Fruit fly (Drosophila melanogaster): ENCODE data around the gene iPLA2-VIA.

DNA sequence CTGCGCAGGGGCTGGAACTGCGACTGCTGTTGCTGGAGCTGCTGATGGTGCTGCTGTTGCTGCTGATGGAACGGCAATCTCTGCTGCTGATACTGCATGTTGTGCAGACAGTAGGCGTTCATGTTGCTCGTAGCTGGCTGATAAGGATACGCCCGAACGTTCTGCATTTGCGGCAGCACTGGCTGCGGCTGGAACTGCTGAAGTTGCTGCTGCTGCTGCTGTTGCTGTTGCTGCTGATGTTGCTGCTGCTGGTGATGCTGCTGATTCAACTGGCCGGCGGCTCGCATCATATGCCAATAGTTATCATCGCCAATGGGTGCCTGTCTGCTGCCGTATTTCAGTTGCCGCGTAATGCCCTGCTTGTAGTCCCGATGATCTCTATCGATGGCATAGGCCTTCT, 23.4 kb downstream of the iPLA2-VIA start:
- TF ChIP-seq Dll (optimal IDR thresholded peaks at IDR 0.05) (no peak), CG8478 (optimal IDR thresholded peaks at IDR 0.05) (no peak), psq (optimal IDR thresholded peaks at IDR 0.05) (no peak), usp (GFP tag; optimal IDR thresholded peaks at IDR 0.05) (no peak), EcR (GFP tag; optimal IDR thresholded peaks at IDR 0.05) (no peak)

Data from whole organism.